Worm (Caenorhabditis elegans) whole organism, L4/young adult: Measurements from ENCODE around the gene srxa-18.

Experiments
- W03F9.2 ChIP-seq: fragments of 150-350 bp; optimal IDR thresholded peaks from 2 replicates; lab custom pipeline; 2014; ENCODE audit warnings: missing biosample characterization, missing genetic modification characterization
- dao-5 ChIP-seq: sonication (generic microtip); optimal IDR thresholded peaks from 2 replicates; lab custom pipeline; 2016; ENCODE audit warnings: missing genotype, missing genetic modification characterization, moderate library complexity, missing compliant biosample characterization
- him-1 ChIP-seq: sonication (generic microtip); optimal IDR thresholded peaks from 2 replicates; lab custom pipeline; 2016; ENCODE audit warnings: missing genotype, missing genetic modification reagents, missing genetic modification characterization, missing compliant biosample characterization

DNA sequence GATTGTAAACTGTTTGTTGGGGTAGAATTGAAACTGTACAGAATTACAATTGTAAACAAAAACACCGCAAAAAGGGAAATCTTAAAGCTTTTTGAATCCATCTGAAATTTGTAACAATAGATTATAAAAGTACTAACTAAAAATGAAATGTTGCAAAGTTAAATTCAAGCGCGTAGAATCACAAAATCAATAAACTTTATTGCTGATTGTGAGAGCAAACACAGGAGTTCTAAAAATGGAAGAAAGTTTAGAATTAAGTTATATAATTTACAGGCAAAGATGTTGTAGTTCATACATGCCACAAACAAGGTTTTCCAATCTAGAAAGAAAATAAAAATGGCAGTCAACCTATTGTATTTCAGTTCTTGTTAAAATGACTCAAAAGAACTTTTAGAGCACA lies 8.6 kb downstream of the srxa-18 start, which contains the start of gene C08B6.3:
- no peak for TF ChIP-seq him-1 (tag; lab: Kevin White, UChicago)
- TF ChIP-seq W03F9.2 = no peak
- TF ChIP-seq dao-5 (tag; lab: Kevin White, UChicago) = no peak
